Worm (Caenorhabditis elegans) whole organism, mixed stage, embryonic: ENCODE data around the gene fipr-11.

Experiments
- M03D4.4 ChIP-seq: sonication (generic microtip); optimal IDR thresholded peaks from 2 replicates; lab custom pipeline; 2017; ENCODE audit warnings: mild to moderate bottlenecking, missing genetic modification characterization, missing compliant biosample characterization
- bed-3 ChIP-seq: fragments of 200-800 bp; sonication (Bioruptor generic); optimal IDR thresholded peaks from 3 replicates; lab custom pipeline; 2018; ENCODE audit warnings: mild to moderate bottlenecking, missing genetic modification characterization, moderate library complexity, missing compliant biosample characterization
- blmp-1 ChIP-seq: fragments of 150-350 bp; optimal IDR thresholded peaks from 2 replicates; lab custom pipeline; 2014; ENCODE audit warnings: missing biosample characterization, missing genetic modification characterization
- ceh-39 ChIP-seq: fragments of 150-350 bp; optimal IDR thresholded peaks from 2 replicates; lab custom pipeline; 2014; ENCODE audit warnings: missing biosample characterization, missing genetic modification characterization
- ceh-43 ChIP-seq: fragments of 200-800 bp; sonication (Bioruptor generic); optimal IDR thresholded peaks from 2 replicates; lab custom pipeline; 2018; ENCODE audit warnings: mild to moderate bottlenecking, missing genetic modification characterization, moderate library complexity, missing compliant biosample characterization
- ces-1 ChIP-seq: fragments of 150-350 bp; optimal IDR thresholded peaks from 2 replicates; lab custom pipeline; 2014; ENCODE audit warnings: missing biosample characterization, missing genetic modification reagents, missing genetic modification characterization
- cnd-1 ChIP-seq: fragments of 200-800 bp; sonication (Bioruptor generic); optimal IDR thresholded peaks from 2 replicates; lab custom pipeline; 2018; ENCODE audit warnings: mild to moderate bottlenecking, missing genetic modification characterization, missing compliant biosample characterization
- drap-1 ChIP-seq: fragments of 200-800 bp; sonication (Bioruptor generic); optimal IDR thresholded peaks from 3 replicates; lab custom pipeline; 2018; ENCODE audit warnings: mild to moderate bottlenecking, missing genetic modification characterization, missing compliant biosample characterization
- elt-1 ChIP-seq: sonication (generic microtip); optimal IDR thresholded peaks from 2 replicates; lab custom pipeline; 2017; ENCODE audit warnings: missing genetic modification characterization, mild to moderate bottlenecking, missing compliant biosample characterization, antibody characterized with exemption, moderate library complexity, borderline replicate concordance; ENCODE audit not compliant: insufficient read depth
- flh-1 ChIP-seq: fragments of 200-800 bp; sonication (Bioruptor generic); optimal IDR thresholded peaks from 2 replicates; lab custom pipeline; 2018; ENCODE audit warnings: mild to moderate bottlenecking, missing genetic modification characterization, moderate library complexity, missing compliant biosample characterization
- ham-2 ChIP-seq: fragments of 200-800 bp; sonication (Bioruptor generic); optimal IDR thresholded peaks from 2 replicates; lab custom pipeline; 2018; ENCODE audit warnings: mild to moderate bottlenecking, missing genetic modification characterization, missing compliant biosample characterization
- hlh-1 ChIP-seq: fragments of 150-350 bp; optimal IDR thresholded peaks from 2 replicates; lab custom pipeline; 2014; ENCODE audit warnings: missing biosample characterization, missing genetic modification reagents, missing genetic modification characterization
- lin-13 ChIP-seq: fragments of 150-350 bp; optimal IDR thresholded peaks from 2 replicates; lab custom pipeline; 2014; ENCODE audit warnings: missing biosample characterization, missing genetic modification characterization
- lin-32 ChIP-seq: fragments of 200-800 bp; sonication (Bioruptor generic); optimal IDR thresholded peaks from 2 replicates; lab custom pipeline; 2018; ENCODE audit warnings: mild to moderate bottlenecking, missing genetic modification characterization, missing compliant biosample characterization
- lsy-2 ChIP-seq: fragments of 150-350 bp; optimal IDR thresholded peaks from 2 replicates; lab custom pipeline; 2014; ENCODE audit warnings: missing biosample characterization, missing genetic modification characterization
- mab-5 ChIP-seq: fragments of 150-350 bp; optimal IDR thresholded peaks from 2 replicates; lab custom pipeline; 2014; ENCODE audit warnings: missing biosample characterization, missing genetic modification characterization
- mep-1 ChIP-seq: fragments of 150-350 bp; optimal IDR thresholded peaks from 2 replicates; lab custom pipeline; 2017; ENCODE audit warnings: missing biosample characterization, missing genetic modification reagents, missing genetic modification characterization, inconsistent platforms
- mls-2 ChIP-seq: sonication (generic microtip); optimal IDR thresholded peaks from 2 replicates; lab custom pipeline; 2016; ENCODE audit warnings: mild to moderate bottlenecking, missing genetic modification characterization, moderate library complexity, missing compliant biosample characterization
- nhr-12 ChIP-seq: fragments of 150-350 bp; optimal IDR thresholded peaks from 2 replicates; lab custom pipeline; 2014; ENCODE audit warnings: missing biosample characterization, missing genetic modification characterization
- nhr-2 ChIP-seq: fragments of 150-350 bp; optimal IDR thresholded peaks from 2 replicates; lab custom pipeline; 2014; ENCODE audit warnings: missing biosample characterization, missing genetic modification characterization
- nhr-237 ChIP-seq: fragments of 150-350 bp; optimal IDR thresholded peaks from 2 replicates; lab custom pipeline; 2014; ENCODE audit warnings: missing biosample characterization, missing genetic modification characterization
- nhr-28 ChIP-seq: fragments of 150-350 bp; optimal IDR thresholded peaks from 2 replicates; lab custom pipeline; 2014; ENCODE audit warnings: missing biosample characterization, missing genetic modification characterization
- pha-4 ChIP-seq: fragments of 150-350 bp; optimal IDR thresholded peaks from 2 replicates; lab custom pipeline; 2018; ENCODE audit warnings: missing biosample characterization, missing genetic modification reagents, missing genetic modification characterization
- sem-2 ChIP-seq: fragments of 200-800 bp; sonication (Bioruptor generic); optimal IDR thresholded peaks from 2 replicates; lab custom pipeline; 2018; ENCODE audit warnings: mild to moderate bottlenecking, missing genetic modification characterization, missing compliant biosample characterization
- snpc-4 ChIP-seq: fragments of 150-350 bp; optimal IDR thresholded peaks from 2 replicates; lab custom pipeline; 2014; ENCODE audit warnings: missing biosample characterization, missing genetic modification characterization
- sptf-1 ChIP-seq: sonication (generic microtip); optimal IDR thresholded peaks from 2 replicates; lab custom pipeline; 2017; ENCODE audit warnings: mild to moderate bottlenecking, missing genetic modification characterization, moderate library complexity, missing compliant biosample characterization
- unc-120 ChIP-seq: sonication (generic microtip); optimal IDR thresholded peaks from 2 replicates; lab custom pipeline; 2017; ENCODE audit warnings: missing genetic modification characterization, missing compliant biosample characterization; ENCODE audit not compliant: poor library complexity, severe bottlenecking
- unc-39 ChIP-seq: fragments of 150-350 bp; optimal IDR thresholded peaks from 2 replicates; lab custom pipeline; 2014; ENCODE audit warnings: missing biosample characterization, missing genetic modification characterization
- unc-62 ChIP-seq: fragments of 150-350 bp; optimal IDR thresholded peaks from 2 replicates; lab custom pipeline; 2014; ENCODE audit warnings: missing biosample characterization, missing genetic modification reagents, missing genetic modification characterization
- zip-8 ChIP-seq: fragments of 150-350 bp; optimal IDR thresholded peaks from 2 replicates; lab custom pipeline; 2014; ENCODE audit warnings: missing biosample characterization, missing genetic modification characterization
- ztf-11 ChIP-seq: fragments of 150-350 bp; optimal IDR thresholded peaks from 2 replicates; lab custom pipeline; 2014; ENCODE audit warnings: missing biosample characterization, missing genetic modification characterization

The fipr-11 gene

ce11 chrV:9859863-9860262 is 46.2 kb downstream of the fipr-11 start, which contains the start of gene lsy-12:
Gene lsy-12 (minus strand): TSS chrV:9859963.
- TF ChIP-seq pha-4 (tag; lab: Kevin White, UChicago) (no peak), cnd-1 (tag; lab: Kevin White, UChicago) (no peak), drap-1 (GFP tag; lab: Kevin White, UChicago) (no peak), bed-3 (GFP tag; lab: Kevin White, UChicago) (no peak), flh-1 (GFP tag; lab: Kevin White, UChicago) (no peak), elt-1 (no peak), nhr-12 (tag; lab: Kevin White, UChicago) (no peak), sem-2 (GFP tag; lab: Kevin White, UChicago) (no peak), lin-32 (GFP tag; lab: Kevin White, UChicago) (no peak), nhr-28 (tag; lab: Kevin White, UChicago) (no peak), M03D4.4 (no peak), nhr-2 (tag; lab: Kevin White, UChicago) (no peak), sptf-1 (tag; lab: Kevin White, UChicago) (no peak), nhr-237 (tag; lab: Kevin White, UChicago) (no peak), zip-8 (tag; lab: Kevin White, UChicago) (no peak), ceh-39 (tag; lab: Kevin White, UChicago) (no peak), mls-2 (tag; lab: Kevin White, UChicago) (no peak), snpc-4 (tag; lab: Kevin White, UChicago) (no peak), blmp-1 (tag; lab: Kevin White, UChicago) (no peak)

ce11 chrV:9856978-9857377 is 49.0 kb downstream of the fipr-11 start:
- TF ChIP-seq mab-5 (tag; lab: Kevin White, UChicago) (no peak), lin-13 (tag; lab: Kevin White, UChicago) (no peak), ztf-11 (tag; lab: Kevin White, UChicago) (no peak), ceh-39 (tag; lab: Kevin White, UChicago) (no peak), nhr-2 (tag; lab: Kevin White, UChicago) (no peak), unc-39 (no peak), ceh-43 (GFP tag; lab: Kevin White, UChicago) (no peak), hlh-1 (tag; lab: Kevin White, UChicago) (no peak), drap-1 (GFP tag; lab: Kevin White, UChicago) (no peak), mep-1 (tag; lab: Kevin White, UChicago) (no peak), elt-1 (no peak), cnd-1 (tag; lab: Kevin White, UChicago) (no peak), nhr-237 (tag; lab: Kevin White, UChicago) (no peak), snpc-4 (tag; lab: Kevin White, UChicago) (no peak), lsy-2 (no peak), nhr-28 (tag; lab: Kevin White, UChicago) (no peak), unc-62 (GFP tag; lab: Kevin White, UChicago) (no peak), ham-2 (GFP tag; lab: Kevin White, UChicago) (no peak), sem-2 (GFP tag; lab: Kevin White, UChicago) (no peak), M03D4.4 (no peak)

ce11 chrV:9855920-9856852 is 49.8 kb downstream of the fipr-11 start:
- peak; percentile 26 for TF ChIP-seq ces-1
- TF ChIP-seq M03D4.4 = peak; percentile 19
- no peak for TF ChIP-seq lin-32 (GFP tag; lab: Kevin White, UChicago)
- no peak for TF ChIP-seq unc-120 (tag; lab: Kevin White, UChicago)
- no peak for TF ChIP-seq hlh-1 (tag; lab: Kevin White, UChicago)
- peak; percentile 12 for TF ChIP-seq mls-2 (tag; lab: Kevin White, UChicago)
- no peak for TF ChIP-seq cnd-1 (tag; lab: Kevin White, UChicago)
- TF ChIP-seq mep-1 (tag; lab: Kevin White, UChicago) = peak; percentile 2
- no peak for TF ChIP-seq drap-1 (GFP tag; lab: Kevin White, UChicago)
- peak; percentile 19 for TF ChIP-seq lsy-2
- no peak for TF ChIP-seq nhr-237 (tag; lab: Kevin White, UChicago)
- no peak for TF ChIP-seq nhr-2 (tag; lab: Kevin White, UChicago)
- no peak for TF ChIP-seq mab-5 (tag; lab: Kevin White, UChicago)
- peak; percentile 49 for TF ChIP-seq ceh-39 (tag; lab: Kevin White, UChicago)
